Fruit fly (Drosophila melanogaster) S2 (cell line): ENCODE data around the gene Idi.

Experiments used
- CG8478 ChIP-seq: fragments of >200 bp; optimal IDR thresholded peaks from 2 replicates; lab custom pipeline; 2018
- CTCF ChIP-seq, 2 experiments: fragments of >200 bp; optimal IDR thresholded peaks; 2 replicates each; lab custom pipeline; 2018

dm6 chr3R:21296728-21297386 lies 26.9 kb downstream of the Idi start:
- TF ChIP-seq CG8478 (lab: Kevin White, UChicago): no peak
- no peak for TF ChIP-seq CTCF (optimal IDR thresholded peaks at IDR 0.05; lab: Kevin White, UChicago)
